Worm (Caenorhabditis elegans): Measurements from ENCODE around the gene srg-23.

The srg-23 gene

ce11 chrII:3048378-3048777, 47.6 kb downstream of the srg-23 start, which contains the start of gene sri-28:
Gene sri-28, plus strand, starts transcription at chrII:3048678.
- TF ChIP-seq aly-2 (tag; optimal IDR thresholded peaks at IDR 0.05): no peak
- no peak for TF ChIP-seq snpc-4 (tag; optimal IDR thresholded peaks at IDR 0.05)
- no peak for TF ChIP-seq nhr-77 (tag; optimal IDR thresholded peaks at IDR 0.05)
- no peak for TF ChIP-seq ama-1 (optimal IDR thresholded peaks at IDR 0.05)
- TF ChIP-seq R02D3.7 (tag; optimal IDR thresholded peaks at IDR 0.05): no peak
- no peak for TF ChIP-seq sea-2 (GFP tag; optimal IDR thresholded peaks at IDR 0.05)
- no peak for TF ChIP-seq zag-1 (tag; optimal IDR thresholded peaks at IDR 0.05)
- TF ChIP-seq ceh-9 (tag; optimal IDR thresholded peaks at IDR 0.05): no peak
- no peak for TF ChIP-seq nhr-76 (tag; optimal IDR thresholded peaks at IDR 0.05)
- no peak for TF ChIP-seq tbx-2 (tag; optimal IDR thresholded peaks at IDR 0.05)

ce11 chrII:3045875-3046274, 50.1 kb downstream of the srg-23 start, which contains the start of gene sri-30:
Gene sri-30, plus strand, starts transcription at chrII:3046175.
- TF ChIP-seq nhr-67 (tag; optimal IDR thresholded peaks at IDR 0.05) (no peak), unc-39 (tag; optimal IDR thresholded peaks at IDR 0.05) (no peak), egl-27 (tag; optimal IDR thresholded peaks at IDR 0.05) (no peak), ceh-82 (tag; optimal IDR thresholded peaks at IDR 0.05) (no peak), aly-2 (tag; optimal IDR thresholded peaks at IDR 0.05) (no peak), pha-4 (tag; optimal IDR thresholded peaks at IDR 0.05) (no peak), ama-1 (optimal IDR thresholded peaks at IDR 0.05) (no peak), nhr-11 (tag; optimal IDR thresholded peaks at IDR 0.05) (no peak), lsy-12 (tag; optimal IDR thresholded peaks at IDR 0.05) (no peak), ZK546.5 (tag; optimal IDR thresholded peaks at IDR 0.05) (no peak), snpc-4 (tag; optimal IDR thresholded peaks at IDR 0.05) (no peak), daf-12 (tag; optimal IDR thresholded peaks at IDR 0.05) (no peak), skn-1 (tag; optimal IDR thresholded peaks at IDR 0.05) (no peak), elt-1 (tag; optimal IDR thresholded peaks at IDR 0.05) (no peak), nfya-1 (tag; optimal IDR thresholded peaks at IDR 0.05; ENCODE audit: insufficient read depth) (no peak), nhr-28 (tag; optimal IDR thresholded peaks at IDR 0.05) (no peak), eor-1 (tag; optimal IDR thresholded peaks at IDR 0.05) (no peak), ceh-9 (tag; optimal IDR thresholded peaks at IDR 0.05) (no peak), jun-1 (tag; optimal IDR thresholded peaks at IDR 0.05) (no peak), ztf-4 (tag; optimal IDR thresholded peaks at IDR 0.05) (no peak)

- TF ChIP-seq fkh-10 (GFP tag; optimal IDR thresholded peaks at IDR 0.05): no peak
These were observed 50.5 kb downstream of the srg-23 start for ce11 chrII:3045422-3045821.

ce11 chrII:3044023-3044422, 51.9 kb downstream of the srg-23 start, which contains the start of gene sri-29:
Gene sri-29, plus strand, starts transcription at chrII:3044323.
- no peak for TF ChIP-seq lsy-12 (tag; optimal IDR thresholded peaks at IDR 0.05)
- no peak for TF ChIP-seq zag-1 (tag; optimal IDR thresholded peaks at IDR 0.05)
- no peak for TF ChIP-seq ceh-9 (tag; optimal IDR thresholded peaks at IDR 0.05)
- no peak for TF ChIP-seq nhr-43 (tag; optimal IDR thresholded peaks at IDR 0.05; ENCODE audit: poor library complexity, severe bottlenecking)
- no peak for TF ChIP-seq ceh-28 (tag; optimal IDR thresholded peaks at IDR 0.05)
- TF ChIP-seq fkh-10 (GFP tag; optimal IDR thresholded peaks at IDR 0.05): no peak
- no peak for TF ChIP-seq egl-27 (tag; optimal IDR thresholded peaks at IDR 0.05)
- no peak for TF ChIP-seq ztf-4 (tag; optimal IDR thresholded peaks at IDR 0.05)
- no peak for TF ChIP-seq tbx-2 (tag; optimal IDR thresholded peaks at IDR 0.05)
- no peak for TF ChIP-seq nhr-237 (tag; optimal IDR thresholded peaks at IDR 0.05)
- TF ChIP-seq R02D3.7 (tag; optimal IDR thresholded peaks at IDR 0.05): no peak

Data from whole organism, L3 larva.